Fruit fly (Drosophila melanogaster): ENCODE measurements around the gene CG3226.

The CG3226 gene

DNA sequence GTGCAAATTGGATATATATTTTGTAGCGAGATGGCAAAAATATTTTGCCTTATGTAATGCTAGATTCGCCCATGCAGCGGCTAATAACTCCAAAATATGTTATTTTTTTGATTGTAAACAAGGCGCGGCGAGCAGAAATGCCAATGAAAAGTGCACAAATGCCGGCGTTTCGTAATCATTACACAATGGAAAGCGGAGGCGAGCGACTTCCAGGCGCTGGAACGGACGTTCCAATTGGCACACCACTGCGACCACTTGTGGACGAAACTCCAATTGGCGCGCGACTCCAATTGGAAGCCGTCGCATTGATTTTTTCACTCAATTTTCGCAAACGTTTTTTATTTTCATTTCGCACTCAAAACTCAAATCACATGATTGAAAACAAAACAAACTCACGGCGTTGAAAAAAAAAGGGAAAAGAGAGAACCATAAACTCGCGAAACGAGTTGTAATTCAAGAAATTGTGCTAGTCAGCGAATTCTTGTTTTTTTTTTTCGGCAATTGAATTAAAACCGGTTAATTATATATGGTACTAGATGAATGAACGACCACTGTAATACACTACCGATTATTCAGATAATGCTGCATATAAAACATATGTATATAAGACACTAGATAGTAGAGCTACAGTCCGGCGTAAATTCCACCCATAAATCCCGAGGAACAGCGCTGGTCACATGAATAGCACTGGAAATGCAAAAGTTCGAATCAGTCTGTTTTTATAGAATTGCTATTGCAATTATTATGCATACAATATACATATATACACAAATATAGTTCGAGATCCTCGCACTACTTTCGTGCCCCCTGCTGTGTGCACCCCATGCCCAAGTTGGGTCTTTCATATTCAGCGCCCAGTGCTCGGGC, 24.8 kb upstream of the CG3226 start, which contains the start of gene ND-ASHI (continued):
- TF ChIP-seq MESR4 (GFP tag; optimal IDR thresholded peaks at IDR 0.05) (peak; percentile 46), CG33557 (GFP tag; optimal IDR thresholded peaks at IDR 0.05) (peak; percentile 81), CG10462 (GFP tag; optimal IDR thresholded peaks at IDR 0.05) (peak; percentile 73), Rfx (GFP tag; IDR thresholded peaks at IDR 0.05) (peak; percentile 98), disco-r (GFP tag; optimal IDR thresholded peaks at IDR 0.05) (peak; percentile 90), cad (GFP tag; optimal IDR thresholded peaks at IDR 0.05) (no peak), CG32772 (GFP tag; IDR thresholded peaks at IDR 0.05) (peak; percentile 94), ato (GFP tag; IDR thresholded peaks at IDR 0.05; ENCODE audit: partially characterized antibody) (no peak), gcm (GFP tag; optimal IDR thresholded peaks at IDR 0.05) (peak; percentile 84), chif (GFP tag; optimal IDR thresholded peaks at IDR 0.05) (peak; percentile 88 to 90), CG10209 (GFP tag; optimal IDR thresholded peaks at IDR 0.05) (peak; percentile 92), HHEX (GFP tag; optimal IDR thresholded peaks at IDR 0.05) (peak; percentile 96), trh (GFP tag; optimal IDR thresholded peaks at IDR 0.05) (peak; percentile 76), Bdp1 (GFP tag; optimal IDR thresholded peaks at IDR 0.05) (peak; percentile 83), fu2 (GFP tag; optimal IDR thresholded peaks at IDR 0.05) (peak; percentile 86), dmrt99B (tag; optimal IDR thresholded peaks at IDR 0.05) (peak; percentile 94), bab2 (GFP tag; optimal IDR thresholded peaks at IDR 0.05) (peak; percentile 93), eve (GFP tag; optimal IDR thresholded peaks at IDR 0.05) (no peak), CG11504 (tag; optimal IDR thresholded peaks at IDR 0.05) (peak; percentile 92), CG13424 (tag; optimal IDR thresholded peaks at IDR 0.05) (peak; percentile 92), CG42726 (GFP tag; IDR thresholded peaks at IDR 0.05; ENCODE audit: partially characterized antibody) (no peak), Doc2 (GFP tag; IDR thresholded peaks at IDR 0.05) (peak; percentile 79), HLH54F (GFP tag; optimal IDR thresholded peaks at IDR 0.05) (peak; percentile 93), zfh1 (GFP tag; IDR thresholded peaks at IDR 0.05) (peak; percentile 96), CG1647 (GFP tag; optimal IDR thresholded peaks at IDR 0.05) (peak; percentile 93), ranshi (GFP tag; IDR thresholded peaks at IDR 0.05) (peak; percentile 96), Trl (optimal IDR thresholded peaks at IDR 0.05) (no peak), Trl (GFP tag; optimal IDR thresholded peaks at IDR 0.05) (peak; percentile 90), CG16863 (GFP tag; optimal IDR thresholded peaks at IDR 0.05) (peak; percentile 85), BtbVII (GFP tag; optimal IDR thresholded peaks at IDR 0.05) (peak; percentile 96), CG1602 (GFP tag; optimal IDR thresholded peaks at IDR 0.05) (peak; percentile 91), CG31224 (GFP tag; IDR thresholded peaks at IDR 0.05) (peak; percentile 94), onecut (GFP tag; IDR thresholded peaks at IDR 0.05) (peak; percentile 87), CG6765 (GFP tag; optimal IDR thresholded peaks at IDR 0.05) (peak; percentile 95), Scr (GFP tag; IDR thresholded peaks at IDR 0.05; ENCODE audit: partially characterized antibody) (no peak), Blimp-1 (GFP tag; optimal IDR thresholded peaks at IDR 0.05) (peak; percentile 87), pzg (GFP tag; optimal IDR thresholded peaks at IDR 0.05) (peak; percentile 35), HLH4C (GFP tag; IDR thresholded peaks at IDR 0.05; ENCODE audit: partially characterized antibody) (no peak), CG2202 (tag; optimal IDR thresholded peaks at IDR 0.05) (peak; percentile 74), fd3F (GFP tag; optimal IDR thresholded peaks at IDR 0.05) (peak; percentile 90), E2f1 (GFP tag; IDR thresholded peaks at IDR 0.05) (peak; percentile 94), chinmo (GFP tag; IDR thresholded peaks at IDR 0.05; ENCODE audit: partially characterized antibody) (0 out of 4 replicates have a peak, but pooled peaks have one; percentile 4), CG1529 (GFP tag; optimal IDR thresholded peaks at IDR 0.05) (peak; percentile 87), salm (tag; optimal IDR thresholded peaks at IDR 0.05) (peak; percentile 84), crol (GFP tag; IDR thresholded peaks at IDR 0.05) (0 out of 2 replicates have a peak, but pooled peaks have one; percentile 28), knrl (GFP tag; IDR thresholded peaks at IDR 0.05; ENCODE audit: partially characterized antibody) (no peak), CoRest (tag; optimal IDR thresholded peaks at IDR 0.05) (peak; percentile 92), Sry-β (GFP tag; optimal IDR thresholded peaks at IDR 0.05) (peak; percentile 37)

All from whole organism, embryonic.